Worm (Caenorhabditis elegans): ENCODE data around the gene Y75B12B.11.

Gene Y75B12B.11

DNA sequence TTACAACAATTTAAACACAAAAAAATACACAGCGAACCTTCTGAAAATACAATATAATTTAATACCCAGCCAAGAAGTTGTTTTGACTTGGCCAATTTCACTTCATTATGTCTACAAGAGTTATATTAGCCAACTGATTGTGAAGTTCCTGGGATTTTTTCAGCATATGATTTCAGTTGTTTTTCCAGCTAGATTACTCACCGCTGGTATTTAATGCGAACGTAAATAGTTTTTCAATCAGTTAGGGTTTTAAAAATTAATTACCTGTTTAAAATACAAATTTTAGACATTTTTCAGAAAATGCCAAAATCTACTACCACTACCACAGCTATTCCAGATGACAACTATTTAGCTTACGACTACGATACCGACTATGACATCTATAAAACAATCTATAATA is 34.6 kb downstream of the Y75B12B.11 start, which contains the start of gene srw-14:
Gene srw-14, plus strand, starts transcription at position 301 of the 400 bp plus-strand sequence.
- no peak for TF ChIP-seq Y22D7AL.16 (tag; optimal IDR thresholded peaks at IDR 0.05)
- no peak for TF ChIP-seq pros-1 (tag; optimal IDR thresholded peaks at IDR 0.05)
- no peak for TF ChIP-seq elt-4 (tag; optimal IDR thresholded peaks at IDR 0.05)
- TF ChIP-seq odd-2 (tag; optimal IDR thresholded peaks at IDR 0.05) = no peak
- no peak for TF ChIP-seq dve-1 (tag; optimal IDR thresholded peaks at IDR 0.05)
- TF ChIP-seq fkh-10 (GFP tag; optimal IDR thresholded peaks at IDR 0.05) = no peak
- no peak for TF ChIP-seq pat-9 (tag; optimal IDR thresholded peaks at IDR 0.05)
- no peak for TF ChIP-seq fkh-6 (tag; optimal IDR thresholded peaks at IDR 0.05)
- no peak for TF ChIP-seq nhr-11 (tag; optimal IDR thresholded peaks at IDR 0.05)
- TF ChIP-seq sox-4 (tag; optimal IDR thresholded peaks at IDR 0.05) = no peak

DNA sequence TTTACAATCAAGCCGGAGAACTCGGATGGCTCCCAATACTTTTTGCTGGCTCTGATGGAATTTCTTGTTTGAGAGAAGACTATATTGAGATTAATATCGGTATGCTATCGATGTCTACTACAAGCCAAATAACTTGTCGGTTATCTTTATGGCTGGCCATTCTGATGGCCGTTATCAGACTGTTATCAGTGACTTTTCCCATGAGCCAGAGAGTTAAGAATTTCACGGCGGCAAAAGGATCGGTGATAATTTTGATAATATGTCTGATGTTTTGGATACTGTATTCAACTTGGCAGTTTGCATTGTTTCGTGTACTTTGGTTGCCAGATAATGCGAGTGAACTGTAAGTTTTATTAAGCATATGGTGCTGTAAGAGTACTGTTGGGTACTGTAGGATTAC is 35.1 kb downstream of the Y75B12B.11 start:
- TF ChIP-seq elt-2 (tag; optimal IDR thresholded peaks at IDR 0.05) = peak; percentile 95
- no peak for TF ChIP-seq C38D4.7 (GFP tag; optimal IDR thresholded peaks at IDR 0.05)
- no peak for TF ChIP-seq pag-3 (tag; optimal IDR thresholded peaks at IDR 0.05; ENCODE audit: borderline replicate concordance)

- no peak for TF ChIP-seq ztf-16 (tag; optimal IDR thresholded peaks at IDR 0.05)
- TF ChIP-seq elt-2 (tag; optimal IDR thresholded peaks at IDR 0.05) = no peak
- no peak for TF ChIP-seq ceh-19 (GFP tag; optimal IDR thresholded peaks at IDR 0.05)
Observed at ce11 chrV:15230243-15230642, 39.1 kb downstream of the Y75B12B.11 start, which contains the start of gene srw-15. Gene srw-15 (plus strand): TSS chrV:15230543.

ce11 chrV:15232200-15232599 is 41.1 kb downstream of the Y75B12B.11 start, which contains the start of gene srw-13:
Gene srw-13 (plus strand): TSS chrV:15232500.
- no peak for TF ChIP-seq ceh-19 (GFP tag; optimal IDR thresholded peaks at IDR 0.05)
- no peak for TF ChIP-seq lin-11 (tag; optimal IDR thresholded peaks at IDR 0.05)
- TF ChIP-seq tbx-7 (tag; optimal IDR thresholded peaks at IDR 0.05) = no peak

ce11 chrV:15235661-15236060 is 44.6 kb downstream of the Y75B12B.11 start, which contains the start of gene nhr-164:
Gene nhr-164 (minus strand): TSS chrV:15235761.
- TF ChIP-seq C08G9.2 (tag; optimal IDR thresholded peaks at IDR 0.05) = no peak
- TF ChIP-seq fax-1 (tag; optimal IDR thresholded peaks at IDR 0.05) = no peak
- TF ChIP-seq elt-4 (tag; optimal IDR thresholded peaks at IDR 0.05) = no peak
- no peak for TF ChIP-seq nhr-232 (tag; optimal IDR thresholded peaks at IDR 0.05)
- TF ChIP-seq T23F11.4 (GFP tag; optimal IDR thresholded peaks at IDR 0.05) = no peak
- no peak for TF ChIP-seq odd-2 (tag; optimal IDR thresholded peaks at IDR 0.05)
- TF ChIP-seq hlh-15 (tag; optimal IDR thresholded peaks at IDR 0.05) = no peak
- TF ChIP-seq ceh-30 (tag; optimal IDR thresholded peaks at IDR 0.05) = no peak
- no peak for TF ChIP-seq dmd-4 (tag; optimal IDR thresholded peaks at IDR 0.05; ENCODE audit: borderline replicate concordance)
- no peak for TF ChIP-seq pha-2 (tag; optimal IDR thresholded peaks at IDR 0.05)
- no peak for TF ChIP-seq ztf-16 (tag; optimal IDR thresholded peaks at IDR 0.05)
- no peak for TF ChIP-seq ref-2 (tag; optimal IDR thresholded peaks at IDR 0.05)
- TF ChIP-seq unc-42 (tag; optimal IDR thresholded peaks at IDR 0.05) = no peak
- TF ChIP-seq ceh-34 (tag; optimal IDR thresholded peaks at IDR 0.05) = no peak
- no peak for TF ChIP-seq tbx-7 (tag; optimal IDR thresholded peaks at IDR 0.05)
- TF ChIP-seq madf-2 (tag; optimal IDR thresholded peaks at IDR 0.05) = no peak
- no peak for TF ChIP-seq ama-1 (optimal IDR thresholded peaks at IDR 0.05)
- no peak for TF ChIP-seq fkh-6 (tag; optimal IDR thresholded peaks at IDR 0.05)

- TF ChIP-seq ceh-2 (tag; optimal IDR thresholded peaks at IDR 0.05) (no peak), ceh-18 (tag; optimal IDR thresholded peaks at IDR 0.05) (no peak), ahr-1 (tag; optimal IDR thresholded peaks at IDR 0.05) (no peak), pat-9 (tag; optimal IDR thresholded peaks at IDR 0.05) (no peak), unc-55 (GFP tag; optimal IDR thresholded peaks at IDR 0.05) (no peak), ceh-6 (GFP tag; optimal IDR thresholded peaks at IDR 0.05) (no peak), fkh-6 (tag; optimal IDR thresholded peaks at IDR 0.05) (no peak), hlh-15 (tag; optimal IDR thresholded peaks at IDR 0.05) (no peak), Y22D7AL.16 (tag; optimal IDR thresholded peaks at IDR 0.05) (no peak), pqm-1 (tag; optimal IDR thresholded peaks at IDR 0.05) (no peak), pag-3 (tag; optimal IDR thresholded peaks at IDR 0.05; ENCODE audit: borderline replicate concordance) (no peak), fkh-10 (GFP tag; optimal IDR thresholded peaks at IDR 0.05) (no peak), dmd-4 (tag; optimal IDR thresholded peaks at IDR 0.05; ENCODE audit: borderline replicate concordance) (no peak), pha-4 (tag; optimal IDR thresholded peaks at IDR 0.05) (no peak), nhr-232 (tag; optimal IDR thresholded peaks at IDR 0.05) (no peak), elt-4 (tag; optimal IDR thresholded peaks at IDR 0.05) (no peak), sox-4 (tag; optimal IDR thresholded peaks at IDR 0.05) (no peak), tbx-2 (tag; optimal IDR thresholded peaks at IDR 0.05) (no peak), ref-2 (tag; optimal IDR thresholded peaks at IDR 0.05) (no peak), dve-1 (tag; optimal IDR thresholded peaks at IDR 0.05) (no peak)
Observed at ce11 chrV:15238552-15238951, 47.5 kb downstream of the Y75B12B.11 start, which contains the start of gene srw-12. Gene srw-12 (minus strand): TSS chrV:15238652.
